Worm (Caenorhabditis elegans) whole organism, L2 larva: ENCODE results near the gene C14C6.3.

ENCODE experiments used
- C34F6.9 ChIP-seq: fragments of 150-350 bp; optimal IDR thresholded peaks from 2 replicates; lab custom pipeline; 2014; ENCODE audit warnings: missing biosample characterization, missing genetic modification characterization
- F13H6.1 ChIP-seq: sonication (generic microtip); optimal IDR thresholded peaks from 2 replicates; lab custom pipeline; 2016; ENCODE audit warnings: missing genetic modification characterization, missing compliant biosample characterization
- R02D3.7 ChIP-seq: fragments of 150-350 bp; optimal IDR thresholded peaks from 2 replicates; lab custom pipeline; 2014; ENCODE audit warnings: missing biosample characterization, missing genetic modification characterization
- ZK546.5 ChIP-seq: sonication (generic microtip); optimal IDR thresholded peaks from 2 replicates; lab custom pipeline; 2017; ENCODE audit warnings: missing biosample characterization, missing genetic modification characterization
- aly-2 ChIP-seq: fragments of 150-350 bp; optimal IDR thresholded peaks from 2 replicates; lab custom pipeline; 2014; ENCODE audit warnings: missing biosample characterization, missing genetic modification characterization
- ama-1 ChIP-seq: fragments of 150-350 bp; optimal IDR thresholded peaks from 2 replicates; lab custom pipeline; 2018; ENCODE audit warnings: inconsistent platforms
- blmp-1 ChIP-seq: sonication (generic microtip); optimal IDR thresholded peaks from 2 replicates; lab custom pipeline; 2017; ENCODE audit warnings: missing genetic modification characterization, mild to moderate bottlenecking, missing compliant biosample characterization, antibody characterized with exemption, moderate library complexity; ENCODE audit not compliant: insufficient read depth
- ceh-16 ChIP-seq: fragments of 150-350 bp; optimal IDR thresholded peaks from 2 replicates; lab custom pipeline; 2014; ENCODE audit warnings: missing biosample characterization, missing genetic modification characterization
- ceh-82 ChIP-seq: fragments of 150-350 bp; optimal IDR thresholded peaks from 2 replicates; lab custom pipeline; 2014; ENCODE audit warnings: missing biosample characterization, missing genetic modification characterization
- crh-2 ChIP-seq: sonication (generic microtip); optimal IDR thresholded peaks from 2 replicates; lab custom pipeline; 2017; ENCODE audit warnings: missing biosample characterization, missing genetic modification characterization
- dmd-4 ChIP-seq: sonication (generic microtip); optimal IDR thresholded peaks from 2 replicates; lab custom pipeline; 2017; ENCODE audit warnings: missing biosample characterization, missing genetic modification characterization
- egl-27 ChIP-seq: sonication (generic microtip); optimal IDR thresholded peaks from 3 replicates; lab custom pipeline; 2017; ENCODE audit warnings: missing biosample characterization, missing genetic modification reagents, missing genetic modification characterization
- elt-1 ChIP-seq: fragments of 150-350 bp; optimal IDR thresholded peaks from 2 replicates; lab custom pipeline; 2014; ENCODE audit warnings: missing biosample characterization, missing genetic modification characterization
- elt-3 ChIP-seq: sonication (generic microtip); optimal IDR thresholded peaks from 2 replicates; lab custom pipeline; 2017; ENCODE audit warnings: missing biosample characterization, missing genetic modification characterization
- lin-11 ChIP-seq: fragments of 150-350 bp; sonication (generic microtip); optimal IDR thresholded peaks from 2 replicates; lab custom pipeline; 2014; ENCODE audit warnings: missing biosample characterization, missing genetic modification characterization, inconsistent platforms, mixed read lengths
- lin-13 ChIP-seq: fragments of 150-350 bp; optimal IDR thresholded peaks from 2 replicates; lab custom pipeline; 2014; ENCODE audit warnings: missing biosample characterization, missing genetic modification reagents, missing genetic modification characterization
- lsy-2 ChIP-seq, 2 experiments: fragments of 150-350 bp in 1 of 2; sonication (generic microtip) in 1 of 2; optimal IDR thresholded peaks; 2 replicates each; lab custom pipeline; 2014 to 2017; ENCODE audit warnings: missing biosample characterization in 2 of 2, missing genetic modification characterization in 2 of 2
- mab-5 ChIP-seq: fragments of 150-350 bp; optimal IDR thresholded peaks from 2 replicates; lab custom pipeline; 2014; ENCODE audit warnings: missing biosample characterization, missing genetic modification characterization
- mbf-1 ChIP-seq: sonication (generic microtip); optimal IDR thresholded peaks from 2 replicates; lab custom pipeline; 2017; ENCODE audit warnings: missing biosample characterization, missing genetic modification characterization
- mdl-1 ChIP-seq, 2 experiments: fragments of 150-350 bp in 1 of 2; sonication (generic microtip) in 1 of 2; optimal IDR thresholded peaks; 2 replicates each; lab custom pipeline; 2017; ENCODE audit warnings: missing biosample characterization in 2 of 2, missing genetic modification characterization in 2 of 2
- nhr-10 ChIP-seq: sonication (generic microtip); optimal IDR thresholded peaks from 2 replicates; lab custom pipeline; 2017; ENCODE audit warnings: missing biosample characterization, missing genetic modification characterization
- nhr-21 ChIP-seq: fragments of 150-350 bp; optimal IDR thresholded peaks from 2 replicates; lab custom pipeline; 2014; ENCODE audit warnings: missing biosample characterization, missing genetic modification characterization
- nhr-23 ChIP-seq: fragments of 150-350 bp; optimal IDR thresholded peaks from 2 replicates; lab custom pipeline; 2014; ENCODE audit warnings: missing biosample characterization, missing genetic modification reagents, missing genetic modification characterization
- nhr-237 ChIP-seq: fragments of 150-350 bp; optimal IDR thresholded peaks from 2 replicates; lab custom pipeline; 2014; ENCODE audit warnings: missing biosample characterization, missing genetic modification characterization
- nhr-25 ChIP-seq: fragments of 150-350 bp; sonication (generic microtip); optimal IDR thresholded peaks from 3 replicates; lab custom pipeline; 2014; ENCODE audit warnings: missing biosample characterization, missing genetic modification characterization
- nhr-6 ChIP-seq: fragments of 150-350 bp; optimal IDR thresholded peaks from 2 replicates; lab custom pipeline; 2014; ENCODE audit warnings: missing biosample characterization, missing genetic modification characterization
- peb-1 ChIP-seq: fragments of 150-350 bp; optimal IDR thresholded peaks from 2 replicates; lab custom pipeline; 2014; ENCODE audit warnings: missing biosample characterization, missing genetic modification characterization
- sem-4 ChIP-seq: fragments of 150-350 bp; optimal IDR thresholded peaks from 2 replicates; lab custom pipeline; 2014; ENCODE audit warnings: missing biosample characterization, missing genetic modification reagents, missing genetic modification characterization
- skn-1 ChIP-seq: sonication (generic microtip); optimal IDR thresholded peaks from 2 replicates; lab custom pipeline; 2017; ENCODE audit warnings: missing biosample characterization, missing genetic modification characterization
- sma-3 ChIP-seq: sonication (generic microtip); optimal IDR thresholded peaks from 2 replicates; lab custom pipeline; 2016; ENCODE audit warnings: missing genetic modification reagents, missing genetic modification characterization, missing compliant biosample characterization
- sma-9 ChIP-seq, 2 experiments: fragments of 150-350 bp in 1 of 2; sonication (generic microtip) in 1 of 2; optimal IDR thresholded peaks; 2 replicates each; lab custom pipeline; 2014 to 2016; ENCODE audit warnings: missing genetic modification characterization in 2 of 2, mild to moderate bottlenecking in 1 of 2, missing biosample characterization in 1 of 2, missing compliant biosample characterization in 1 of 2, missing genetic modification reagents in 1 of 2, moderate library complexity in 1 of 2
- snpc-4 ChIP-seq: fragments of 150-350 bp; optimal IDR thresholded peaks from 2 replicates; lab custom pipeline; 2014; ENCODE audit warnings: missing biosample characterization, missing genetic modification characterization
- unc-62 ChIP-seq: fragments of 150-350 bp; optimal IDR thresholded peaks from 2 replicates; lab custom pipeline; 2014; ENCODE audit warnings: missing biosample characterization, missing genetic modification reagents, missing genetic modification characterization
- zag-1 ChIP-seq: fragments of 150-350 bp; optimal IDR thresholded peaks from 2 replicates; lab custom pipeline; 2014; ENCODE audit warnings: missing biosample characterization, missing genetic modification characterization
- ztf-1 ChIP-seq: fragments of 200-800 bp; sonication (Bioruptor generic); conservative IDR thresholded peaks from 2 replicates; pipeline ENCODE4 v1.3.6; 2022; ENCODE audit warnings: missing genetic modification characterization, missing compliant biosample characterization
- ztf-11 ChIP-seq: sonication (generic microtip); optimal IDR thresholded peaks from 2 replicates; lab custom pipeline; 2017; ENCODE audit warnings: missing biosample characterization, missing genetic modification characterization
- ztf-4 ChIP-seq: fragments of 150-350 bp; optimal IDR thresholded peaks from 2 replicates; lab custom pipeline; 2014; ENCODE audit warnings: missing biosample characterization, missing genetic modification characterization

C14C6.3 gene

ce11 chrV:585472-585871, 42.2 kb downstream of the C14C6.3 start, which contains the start of gene K06H6.2:
K06H6.2 (plus strand) TSS chrV:585772.
- no peak for TF ChIP-seq lin-13 (GFP tag; lab: Kevin White, UChicago)
- no peak for TF ChIP-seq zag-1
- no peak for TF ChIP-seq nhr-25 (tag; lab: Kevin White, UChicago)
- TF ChIP-seq mab-5 (tag; lab: Kevin White, UChicago) = no peak
- TF ChIP-seq ceh-82 (tag; lab: Kevin White, UChicago) = no peak
- TF ChIP-seq R02D3.7 (tag; lab: Kevin White, UChicago) = no peak
- TF ChIP-seq elt-1 = no peak
- TF ChIP-seq dmd-4 = no peak
- no peak for TF ChIP-seq unc-62
- TF ChIP-seq crh-2 (tag; lab: Kevin White, UChicago) = no peak
- no peak for TF ChIP-seq C34F6.9 (tag; lab: Kevin White, UChicago)
- no peak for TF ChIP-seq sma-9 (GFP tag; optimal IDR thresholded peaks at IDR 0.05; lab: Kevin White, UChicago)
- TF ChIP-seq sma-9 (tag; optimal IDR thresholded peaks at IDR 0.05; lab: Kevin White, UChicago) = no peak
- no peak for TF ChIP-seq snpc-4 (tag; lab: Kevin White, UChicago)

- TF ChIP-seq snpc-4 (tag; lab: Kevin White, UChicago) = no peak
- TF ChIP-seq ztf-1 (GFP tag; lab: Robert Waterston, UW) = no peak
- TF ChIP-seq sma-3 (GFP tag; lab: Kevin White, UChicago) = no peak
- TF ChIP-seq lin-11 (tag; lab: Kevin White, UChicago) = no peak
- no peak for TF ChIP-seq nhr-21 (tag; lab: Kevin White, UChicago)
- no peak for TF ChIP-seq blmp-1 (tag; lab: Kevin White, UChicago)
- TF ChIP-seq ceh-82 (tag; lab: Kevin White, UChicago) = no peak
- TF ChIP-seq ztf-4 (tag; lab: Kevin White, UChicago) = no peak
- TF ChIP-seq ztf-11 (tag; lab: Kevin White, UChicago) = no peak
- no peak for TF ChIP-seq egl-27 (tag; lab: Kevin White, UChicago)
- TF ChIP-seq unc-62 = no peak
- no peak for TF ChIP-seq ceh-16 (tag; lab: Kevin White, UChicago)
- TF ChIP-seq F13H6.1 (tag; lab: Kevin White, UChicago) = no peak
- TF ChIP-seq aly-2 = no peak
- TF ChIP-seq nhr-10 (tag; lab: Kevin White, UChicago) = no peak
These were observed 44.5 kb downstream of the C14C6.3 start, which contains the start of gene K06H6.1 for ce11 chrV:587818-588217. K06H6.1 (plus strand) TSS chrV:588118.

- no peak for TF ChIP-seq mdl-1 (tag; optimal IDR thresholded peaks at IDR 0.05; lab: Kevin White, UChicago)
- TF ChIP-seq sem-4 (tag; lab: Kevin White, UChicago) = no peak
- TF ChIP-seq lin-11 (tag; lab: Kevin White, UChicago) = no peak
- TF ChIP-seq nhr-237 (tag; lab: Kevin White, UChicago) = no peak
- TF ChIP-seq mbf-1 (tag; lab: Kevin White, UChicago) = no peak
- TF ChIP-seq ama-1 = no peak
These were observed 46.9 kb downstream of the C14C6.3 start, which contains the start of gene ZK488.6 for ce11 chrV:590182-590581. ZK488.6 (plus strand) TSS chrV:590482.

ce11 chrV:592959-593358, 49.7 kb downstream of the C14C6.3 start, which contains the start of gene ZK488.5:
ZK488.5 (plus strand) TSS chrV:593259.
- no peak for TF ChIP-seq lsy-2 (tag; optimal IDR thresholded peaks at IDR 0.05; lab: Kevin White, UChicago)
- no peak for TF ChIP-seq skn-1
- TF ChIP-seq ztf-1 (GFP tag; lab: Robert Waterston, UW) = no peak
- TF ChIP-seq nhr-6 (tag; lab: Kevin White, UChicago) = no peak
- no peak for TF ChIP-seq ztf-4 (tag; lab: Kevin White, UChicago)
- TF ChIP-seq crh-2 (tag; lab: Kevin White, UChicago) = no peak
- no peak for TF ChIP-seq sma-9 (GFP tag; optimal IDR thresholded peaks at IDR 0.05; lab: Kevin White, UChicago)
- TF ChIP-seq sma-9 (tag; optimal IDR thresholded peaks at IDR 0.05; lab: Kevin White, UChicago) = no peak
- no peak for TF ChIP-seq ZK546.5 (tag; lab: Kevin White, UChicago)
- no peak for TF ChIP-seq lin-11 (tag; lab: Kevin White, UChicago)
- no peak for TF ChIP-seq F13H6.1 (tag; lab: Kevin White, UChicago)
- no peak for TF ChIP-seq nhr-23 (tag; lab: Kevin White, UChicago)
- TF ChIP-seq elt-3 = no peak
- no peak for TF ChIP-seq nhr-21 (tag; lab: Kevin White, UChicago)
- TF ChIP-seq peb-1 (tag; lab: Kevin White, UChicago) = no peak
- no peak for TF ChIP-seq R02D3.7 (tag; lab: Kevin White, UChicago)
